Worm (Caenorhabditis elegans): ENCODE data around the gene Y39F10A.1.

- TF ChIP-seq ZK546.5 (tag; optimal IDR thresholded peaks at IDR 0.05) (no peak), snpc-4 (tag; optimal IDR thresholded peaks at IDR 0.05) (no peak), lin-13 (GFP tag; optimal IDR thresholded peaks at IDR 0.05) (no peak), lin-11 (tag; optimal IDR thresholded peaks at IDR 0.05) (no peak), skn-1 (tag; optimal IDR thresholded peaks at IDR 0.05) (no peak), nhr-12 (tag; optimal IDR thresholded peaks at IDR 0.05) (no peak), unc-62 (GFP tag; optimal IDR thresholded peaks at IDR 0.05) (no peak), elt-3 (tag; optimal IDR thresholded peaks at IDR 0.05) (no peak), mdl-1 (tag; optimal IDR thresholded peaks at IDR 0.05) (no peak), unc-39 (tag; optimal IDR thresholded peaks at IDR 0.05) (no peak), sma-3 (GFP tag; optimal IDR thresholded peaks at IDR 0.05) (no peak), nhr-237 (tag; optimal IDR thresholded peaks at IDR 0.05) (no peak), blmp-1 (tag; optimal IDR thresholded peaks at IDR 0.05; ENCODE audit: insufficient read depth) (no peak)
These were observed 37.8 kb downstream of the Y39F10A.1 start, which contains the start of gene F46F5.5 for ce11 chrII:812917-813316.

Data from whole organism, L2 larva.